Fruit fly (Drosophila melanogaster) whole organism, embryonic: ENCODE results near the gene CG10702.

Experiments used
- Abd-B ChIP-seq: fragments of 200-800 bp; sonication (Bioruptor generic); optimal IDR thresholded peaks from 2 replicates; lab custom pipeline; 2018; ENCODE audit warnings: missing biosample characterization, mild to moderate bottlenecking, missing genetic modification characterization, moderate library complexity
- Asciz ChIP-seq: fragments of 200-800 bp; sonication (Bioruptor generic); optimal IDR thresholded peaks from 2 replicates; lab custom pipeline; 2017; ENCODE audit warnings: missing biosample characterization, mild to moderate bottlenecking, missing genetic modification characterization, missing genetic modification reagents
- Bdp1 ChIP-seq: fragments of 200-800 bp; sonication (Bioruptor generic); optimal IDR thresholded peaks from 3 replicates; lab custom pipeline; 2016; ENCODE audit warnings: missing biosample characterization, missing genetic modification characterization
- CG1024 ChIP-seq: fragments of 200-800 bp; sonication (Bioruptor generic); IDR thresholded peaks from 2 replicates; pipeline ENCODE4 v1.3.6; 2022; ENCODE audit warnings: missing biosample characterization, missing genetic modification characterization
- CG10543 ChIP-seq: fragments of 200-800 bp; sonication (Bioruptor generic); optimal IDR thresholded peaks from 3 replicates; lab custom pipeline; 2017; ENCODE audit warnings: missing biosample characterization, mild to moderate bottlenecking, missing genetic modification characterization, moderate library complexity
- CG12155 ChIP-seq: fragments of 200-800 bp; sonication (Bioruptor generic); optimal IDR thresholded peaks from 3 replicates; lab custom pipeline; 2016; ENCODE audit warnings: missing biosample characterization, missing genetic modification characterization
- CG12744 ChIP-seq: fragments of 200-800 bp; sonication (Bioruptor generic); optimal IDR thresholded peaks from 2 replicates; lab custom pipeline; 2016; ENCODE audit warnings: missing biosample characterization, missing genetic modification characterization
- CG12769 ChIP-seq: fragments of 200-800 bp; sonication (Bioruptor generic); optimal IDR thresholded peaks from 2 replicates; lab custom pipeline; 2019; ENCODE audit warnings: missing biosample characterization, mild to moderate bottlenecking, missing genetic modification characterization, moderate library complexity
- CG13894 ChIP-seq: fragments of 200-800 bp; sonication (Bioruptor generic); optimal IDR thresholded peaks from 3 replicates; lab custom pipeline; 2018; ENCODE audit warnings: missing biosample characterization, mild to moderate bottlenecking, missing genetic modification characterization, moderate library complexity
- CG17385 ChIP-seq: fragments of 200-800 bp; sonication (Bioruptor generic); optimal IDR thresholded peaks from 3 replicates; lab custom pipeline; 2018; ENCODE audit warnings: missing biosample characterization, mild to moderate bottlenecking, missing genetic modification characterization
- CG1832 ChIP-seq: fragments of 200-800 bp; sonication (Bioruptor generic); optimal IDR thresholded peaks from 2 replicates; lab custom pipeline; 2017; ENCODE audit warnings: missing biosample characterization, mild to moderate bottlenecking, missing genetic modification characterization, inconsistent platforms
- CG18599 ChIP-seq: fragments of 200-800 bp; sonication (Bioruptor generic); optimal IDR thresholded peaks from 3 replicates; lab custom pipeline; 2017; ENCODE audit warnings: missing biosample characterization, missing genetic modification characterization, mild to moderate bottlenecking, moderate library complexity, missing genetic modification reagents
- CG2129 ChIP-seq: fragments of 200-800 bp; sonication (Bioruptor generic); IDR thresholded peaks from 2 replicates; pipeline ENCODE4 v1.3.6; 2022; ENCODE audit warnings: missing biosample characterization, missing genetic modification characterization; ENCODE audit not compliant: partially characterized antibody
- CG2199 ChIP-seq: fragments of 200-800 bp; sonication (Bioruptor generic); IDR thresholded peaks from 3 replicates; pipeline ENCODE4 v1.3.6; 2022; ENCODE audit warnings: missing biosample characterization, missing genetic modification characterization
- CG34224 ChIP-seq: fragments of 200-800 bp; sonication (Bioruptor generic); IDR thresholded peaks from 3 replicates; pipeline ENCODE4 v1.3.6; 2022; ENCODE audit warnings: missing biosample characterization, missing genetic modification characterization; ENCODE audit not compliant: partially characterized antibody
- CG3726 ChIP-seq: fragments of 200-800 bp; sonication (Bioruptor generic); IDR thresholded peaks from 3 replicates; pipeline ENCODE4, ENCODE4 v1.3.6; 2022; ENCODE audit warnings: missing biosample characterization, missing genetic modification characterization
- CG4617 ChIP-seq: fragments of 200-800 bp; sonication (Bioruptor generic); optimal IDR thresholded peaks from 3 replicates; lab custom pipeline; 2016; ENCODE audit warnings: missing biosample characterization, missing genetic modification characterization, borderline replicate concordance
- CG5245 ChIP-seq: fragments of 200-800 bp; sonication (Bioruptor generic); optimal IDR thresholded peaks from 3 replicates; lab custom pipeline; 2016; ENCODE audit warnings: missing biosample characterization, missing genetic modification characterization
- CG6683 ChIP-seq: fragments of 200-800 bp; sonication (Bioruptor generic); optimal IDR thresholded peaks from 2 replicates; lab custom pipeline; 2017; ENCODE audit warnings: missing biosample characterization, mild to moderate bottlenecking, missing genetic modification characterization, missing genetic modification reagents
- CG8290 ChIP-seq, 3 experiments: fragments of 200-800 bp; sonication (Bioruptor generic); optimal IDR thresholded peaks; 2 replicates each; lab custom pipeline; 2016 to 2019; ENCODE audit warnings: missing biosample characterization in 3 of 3, missing genetic modification characterization in 3 of 3, mild to moderate bottlenecking in 2 of 3, moderate library complexity in 1 of 3
- CG8944 ChIP-seq: fragments of 200-800 bp; sonication (Bioruptor generic); optimal IDR thresholded peaks from 3 replicates; lab custom pipeline; 2016; ENCODE audit warnings: missing biosample characterization, missing genetic modification characterization
- Camta ChIP-seq: fragments of 200-800 bp; sonication (Bioruptor generic); optimal IDR thresholded peaks from 2 replicates; lab custom pipeline; 2016; ENCODE audit warnings: missing biosample characterization, missing genetic modification characterization
- Dad ChIP-seq: fragments of 200-800 bp; sonication (Bioruptor generic); optimal IDR thresholded peaks from 3 replicates; lab custom pipeline; 2016; ENCODE audit warnings: missing biosample characterization, missing genetic modification characterization
- Dref ChIP-seq: fragments of 200-800 bp; sonication (Bioruptor generic); IDR thresholded peaks from 2 replicates; pipeline ENCODE4 v1.3.6; 2022; ENCODE audit warnings: missing biosample characterization, missing genetic modification characterization
- E2f1 ChIP-seq: fragments of 200-800 bp; sonication (Bioruptor generic); IDR thresholded peaks from 2 replicates; pipeline ENCODE4 v1.3.6; 2022; ENCODE audit warnings: missing biosample characterization, missing genetic modification characterization
- Elba2 ChIP-seq: fragments of 200-800 bp; sonication (Bioruptor generic); optimal IDR thresholded peaks from 3 replicates; lab custom pipeline; 2016; ENCODE audit warnings: missing biosample characterization, missing genetic modification characterization
- HmgD ChIP-seq: fragments of 200-800 bp; sonication (Bioruptor generic); optimal IDR thresholded peaks from 3 replicates; lab custom pipeline; 2016; ENCODE audit warnings: missing biosample characterization, missing genetic modification characterization
- Poxn ChIP-seq: fragments of 200-800 bp; sonication (Bioruptor generic); IDR thresholded peaks from 2 replicates; pipeline ENCODE4 v1.3.6; 2022; ENCODE audit warnings: missing biosample characterization, missing genetic modification characterization
- Usf ChIP-seq: fragments of 200-800 bp; sonication (Bioruptor generic); optimal IDR thresholded peaks from 2 replicates; lab custom pipeline; 2017; ENCODE audit warnings: missing genotype, missing biosample characterization, missing genetic modification characterization
- Xbp1 ChIP-seq: fragments of 200-800 bp; sonication (Bioruptor generic); optimal IDR thresholded peaks from 3 replicates; lab custom pipeline; 2016; ENCODE audit warnings: missing biosample characterization, mild to moderate bottlenecking, missing genetic modification characterization
- abd-A ChIP-seq: fragments of 200-800 bp; sonication (Bioruptor generic); optimal IDR thresholded peaks from 3 replicates; lab custom pipeline; 2019; ENCODE audit warnings: missing biosample characterization, mild to moderate bottlenecking, missing genetic modification characterization, moderate library complexity
- chinmo ChIP-seq: fragments of 200-800 bp; sonication (Bioruptor generic); IDR thresholded peaks from 4 replicates; pipeline ENCODE4 v1.3.6; 2022; ENCODE audit warnings: missing biosample characterization, missing genetic modification characterization; ENCODE audit not compliant: partially characterized antibody
- corto ChIP-seq: fragments of 200-800 bp; sonication (Bioruptor generic); optimal IDR thresholded peaks from 2 replicates; lab custom pipeline; 2016; ENCODE audit warnings: missing biosample characterization, mild to moderate bottlenecking, missing genetic modification characterization, moderate library complexity
- gfzf ChIP-seq: fragments of 200-800 bp; sonication (Bioruptor generic); optimal IDR thresholded peaks from 2 replicates; lab custom pipeline; 2016; ENCODE audit warnings: missing biosample characterization, mild to moderate bottlenecking, missing genetic modification characterization, moderate library complexity
- grau ChIP-seq: fragments of 200-800 bp; optimal IDR thresholded peaks from 3 replicates; lab custom pipeline; 2019; ENCODE audit warnings: missing biosample characterization, mild to moderate bottlenecking, missing genetic modification characterization, moderate library complexity
- inv ChIP-seq: fragments of 200-800 bp; sonication (Bioruptor generic); IDR thresholded peaks from 2 replicates; pipeline ENCODE4 v1.3.6; 2022; ENCODE audit warnings: missing biosample characterization, missing genetic modification characterization; ENCODE audit not compliant: partially characterized antibody
- ken ChIP-seq: fragments of 200-800 bp; sonication (Bioruptor generic); IDR thresholded peaks from 3 replicates; pipeline ENCODE4 v1.3.6; 2022; ENCODE audit warnings: missing biosample characterization, missing genetic modification characterization
- kni ChIP-seq: fragments of 200-800 bp; sonication (Bioruptor generic); optimal IDR thresholded peaks from 3 replicates; lab custom pipeline; 2017; ENCODE audit warnings: mild to moderate bottlenecking, missing biosample characterization, missing genetic modification reagents, missing genetic modification characterization
- knrl ChIP-seq: fragments of 200-800 bp; sonication (Bioruptor generic); IDR thresholded peaks from 3 replicates; pipeline ENCODE4 v1.3.6; 2022; ENCODE audit warnings: missing biosample characterization, missing genetic modification characterization; ENCODE audit not compliant: partially characterized antibody
- mld ChIP-seq: fragments of 200-800 bp; sonication (Bioruptor generic); IDR thresholded peaks from 3 replicates; pipeline ENCODE4 v1.3.6; 2022; ENCODE audit warnings: missing biosample characterization, missing genetic modification characterization; ENCODE audit not compliant: partially characterized antibody
- oc ChIP-seq: fragments of 200-800 bp; sonication (Bioruptor generic); optimal IDR thresholded peaks from 2 replicates; lab custom pipeline; 2018; ENCODE audit warnings: missing biosample characterization, mild to moderate bottlenecking, missing genetic modification characterization, moderate library complexity
- phol ChIP-seq: fragments of 200-800 bp; sonication (Bioruptor generic); optimal IDR thresholded peaks from 3 replicates; lab custom pipeline; 2018; ENCODE audit warnings: missing biosample characterization, mild to moderate bottlenecking, missing genetic modification characterization, moderate library complexity
- tin ChIP-seq: fragments of 200-800 bp; sonication (Bioruptor generic); optimal IDR thresholded peaks from 3 replicates; lab custom pipeline; 2016; ENCODE audit warnings: missing biosample characterization, missing genetic modification characterization
- tll ChIP-seq, 2 experiments: fragments of 200-800 bp in 1 of 2; fragments of >200 bp in 1 of 2; sonication (Bioruptor generic) in 1 of 2; optimal IDR thresholded peaks; 2 replicates each; lab custom pipeline; 2017 to 2019; ENCODE audit warnings: missing biosample characterization in 2 of 2, missing genetic modification characterization in 2 of 2, mild to moderate bottlenecking in 1 of 2, moderate library complexity in 1 of 2
- trh ChIP-seq: fragments of 200-800 bp; sonication (Bioruptor generic); optimal IDR thresholded peaks from 2 replicates; lab custom pipeline; 2016; ENCODE audit warnings: missing biosample characterization, missing genetic modification characterization
- unc-4 ChIP-seq: fragments of 200-800 bp; sonication (Bioruptor generic); IDR thresholded peaks from 2 replicates; pipeline ENCODE4 v1.3.6; 2022; ENCODE audit warnings: missing biosample characterization, missing genetic modification characterization; ENCODE audit not compliant: partially characterized antibody
- vvl ChIP-seq: fragments of 200-800 bp; sonication (Bioruptor generic); IDR thresholded peaks from 2 replicates; pipeline ENCODE4 v1.3.6; 2022; ENCODE audit warnings: missing biosample characterization, missing genetic modification characterization
- z ChIP-seq: fragments of 200-800 bp; sonication (Bioruptor generic); IDR thresholded peaks from 3 replicates; pipeline ENCODE4 v1.3.6; 2022; ENCODE audit warnings: missing biosample characterization, missing genetic modification characterization

CG10702 gene

dm6 chr2L:19034213-19034929 lies 35.3 kb downstream of the CG10702 start, which contains the start of the genes mib2 and CG31800 (continued):
- TF ChIP-seq vvl (GFP tag; lab: Robert Waterston, UW) (peak; percentile 8; the same call in 1 of the 2 replicates), mld (GFP tag; lab: Robert Waterston, UW) (peak; percentile 84), Poxn (GFP tag; lab: Robert Waterston, UW) (no peak), Asciz (GFP tag; lab: Kevin White, UChicago) (no peak), phol (peak; percentile 5), trh (no peak), CG5245 (GFP tag; lab: Kevin White, UChicago) (no peak), CG12744 (no peak), HmgD (GFP tag; lab: Kevin White, UChicago) (no peak), Usf (no peak), inv (GFP tag; lab: Robert Waterston, UW) (peak; percentile 75), CG6683 (GFP tag; lab: Kevin White, UChicago) (no peak), Camta (GFP tag; lab: Kevin White, UChicago) (no peak), chinmo (peak; percentile 82; the same call in 2 of the 4 replicates), Elba2 (GFP tag; lab: Kevin White, UChicago) (no peak), Bdp1 (GFP tag; lab: Kevin White, UChicago) (no peak), abd-A (tag; lab: Kevin White, UChicago) (peak; percentile 74), CG8290 (GFP tag; optimal IDR thresholded peaks at IDR 0.05; lab: Kevin White, UChicago) (peak; percentile 29), CG8290 (tag; optimal IDR thresholded peaks at IDR 0.05; lab: Kevin White, UChicago) (peak in 1 of 2 experiments; percentile 49), unc-4 (GFP tag; lab: Robert Waterston, UW) (peak; percentile 79), oc (tag; lab: Kevin White, UChicago) (no peak), CG13894 (tag; lab: Kevin White, UChicago) (peak; percentile 1), corto (GFP tag; lab: Kevin White, UChicago) (no peak), CG4617 (GFP tag; lab: Kevin White, UChicago) (peak; percentile 90), tin (GFP tag; lab: Kevin White, UChicago) (no peak), CG12769 (tag; lab: Kevin White, UChicago) (no peak), CG18599 (GFP tag; lab: Kevin White, UChicago) (no peak), CG17385 (peak; percentile 95), z (GFP tag; lab: Robert Waterston, UW) (no peak), CG2129 (GFP tag; lab: Robert Waterston, UW) (peak; percentile 74), Abd-B (GFP tag; lab: Kevin White, UChicago) (peak; percentile 37), kni (GFP tag; lab: Kevin White, UChicago) (no peak), knrl (GFP tag; lab: Robert Waterston, UW) (peak; percentile 86), Xbp1 (GFP tag; lab: Kevin White, UChicago) (peak; percentile 26), CG2199 (GFP tag; lab: Robert Waterston, UW) (0 out of 3 replicates have a peak, but pooled peaks have one; percentile 53), E2f1 (GFP tag; lab: Robert Waterston, UW) (no peak), tll (GFP tag; optimal IDR thresholded peaks at IDR 0.05; lab: Kevin White, UChicago) (no peak), CG10543 (GFP tag; lab: Kevin White, UChicago) (no peak), CG34224 (peak; percentile 80), CG12155 (GFP tag; lab: Kevin White, UChicago) (no peak), CG8944 (no peak), CG1832 (GFP tag; lab: Kevin White, UChicago) (no peak), CG3726 (GFP tag; lab: Robert Waterston, UW) (no peak), gfzf (GFP tag; lab: Kevin White, UChicago) (peak; percentile 22), grau (tag; lab: Kevin White, UChicago) (peak; percentile 20), ken (GFP tag; lab: Robert Waterston, UW) (no peak), Dad (GFP tag; lab: Kevin White, UChicago) (no peak), CG1024 (GFP tag; lab: Robert Waterston, UW) (no peak), Dref (GFP tag; lab: Robert Waterston, UW) (peak; percentile 86)
